Worm (Caenorhabditis elegans) whole organism, mixed stage, embryonic: ENCODE measurements around the gene C27D6.15.

Source experiments
- M03D4.4 ChIP-seq: sonication (generic microtip); optimal IDR thresholded peaks from 2 replicates; lab custom pipeline; 2017; ENCODE audit warnings: mild to moderate bottlenecking, missing genetic modification characterization, missing compliant biosample characterization
- bed-3 ChIP-seq: fragments of 200-800 bp; sonication (Bioruptor generic); optimal IDR thresholded peaks from 3 replicates; lab custom pipeline; 2018; ENCODE audit warnings: mild to moderate bottlenecking, missing genetic modification characterization, moderate library complexity, missing compliant biosample characterization
- blmp-1 ChIP-seq: fragments of 150-350 bp; optimal IDR thresholded peaks from 2 replicates; lab custom pipeline; 2014; ENCODE audit warnings: missing biosample characterization, missing genetic modification characterization
- ceh-39 ChIP-seq: fragments of 150-350 bp; optimal IDR thresholded peaks from 2 replicates; lab custom pipeline; 2014; ENCODE audit warnings: missing biosample characterization, missing genetic modification characterization
- ceh-43 ChIP-seq: fragments of 200-800 bp; sonication (Bioruptor generic); optimal IDR thresholded peaks from 2 replicates; lab custom pipeline; 2018; ENCODE audit warnings: mild to moderate bottlenecking, missing genetic modification characterization, moderate library complexity, missing compliant biosample characterization
- ces-1 ChIP-seq: fragments of 150-350 bp; optimal IDR thresholded peaks from 2 replicates; lab custom pipeline; 2014; ENCODE audit warnings: missing biosample characterization, missing genetic modification reagents, missing genetic modification characterization
- cnd-1 ChIP-seq: fragments of 200-800 bp; sonication (Bioruptor generic); optimal IDR thresholded peaks from 2 replicates; lab custom pipeline; 2018; ENCODE audit warnings: mild to moderate bottlenecking, missing genetic modification characterization, missing compliant biosample characterization
- drap-1 ChIP-seq: fragments of 200-800 bp; sonication (Bioruptor generic); optimal IDR thresholded peaks from 3 replicates; lab custom pipeline; 2018; ENCODE audit warnings: mild to moderate bottlenecking, missing genetic modification characterization, missing compliant biosample characterization
- elt-1 ChIP-seq: sonication (generic microtip); optimal IDR thresholded peaks from 2 replicates; lab custom pipeline; 2017; ENCODE audit warnings: missing genetic modification characterization, mild to moderate bottlenecking, missing compliant biosample characterization, antibody characterized with exemption, moderate library complexity, borderline replicate concordance; ENCODE audit not compliant: insufficient read depth
- elt-3 ChIP-seq: fragments of 150-350 bp; optimal IDR thresholded peaks from 2 replicates; lab custom pipeline; 2014; ENCODE audit warnings: missing biosample characterization, missing genetic modification characterization
- flh-1 ChIP-seq: fragments of 200-800 bp; sonication (Bioruptor generic); optimal IDR thresholded peaks from 2 replicates; lab custom pipeline; 2018; ENCODE audit warnings: mild to moderate bottlenecking, missing genetic modification characterization, moderate library complexity, missing compliant biosample characterization
- ham-2 ChIP-seq: fragments of 200-800 bp; sonication (Bioruptor generic); optimal IDR thresholded peaks from 2 replicates; lab custom pipeline; 2018; ENCODE audit warnings: mild to moderate bottlenecking, missing genetic modification characterization, missing compliant biosample characterization
- hlh-1 ChIP-seq: fragments of 150-350 bp; optimal IDR thresholded peaks from 2 replicates; lab custom pipeline; 2014; ENCODE audit warnings: missing biosample characterization, missing genetic modification reagents, missing genetic modification characterization
- lin-13 ChIP-seq: fragments of 150-350 bp; optimal IDR thresholded peaks from 2 replicates; lab custom pipeline; 2014; ENCODE audit warnings: missing biosample characterization, missing genetic modification characterization
- lin-32 ChIP-seq: fragments of 200-800 bp; sonication (Bioruptor generic); optimal IDR thresholded peaks from 2 replicates; lab custom pipeline; 2018; ENCODE audit warnings: mild to moderate bottlenecking, missing genetic modification characterization, missing compliant biosample characterization
- lsy-2 ChIP-seq: fragments of 150-350 bp; optimal IDR thresholded peaks from 2 replicates; lab custom pipeline; 2014; ENCODE audit warnings: missing biosample characterization, missing genetic modification characterization
- mab-5 ChIP-seq: fragments of 150-350 bp; optimal IDR thresholded peaks from 2 replicates; lab custom pipeline; 2014; ENCODE audit warnings: missing biosample characterization, missing genetic modification characterization
- mep-1 ChIP-seq: fragments of 150-350 bp; optimal IDR thresholded peaks from 2 replicates; lab custom pipeline; 2017; ENCODE audit warnings: missing biosample characterization, missing genetic modification reagents, missing genetic modification characterization, inconsistent platforms
- mls-2 ChIP-seq: sonication (generic microtip); optimal IDR thresholded peaks from 2 replicates; lab custom pipeline; 2016; ENCODE audit warnings: mild to moderate bottlenecking, missing genetic modification characterization, moderate library complexity, missing compliant biosample characterization
- nhr-12 ChIP-seq: fragments of 150-350 bp; optimal IDR thresholded peaks from 2 replicates; lab custom pipeline; 2014; ENCODE audit warnings: missing biosample characterization, missing genetic modification characterization
- nhr-2 ChIP-seq: fragments of 150-350 bp; optimal IDR thresholded peaks from 2 replicates; lab custom pipeline; 2014; ENCODE audit warnings: missing biosample characterization, missing genetic modification characterization
- nhr-237 ChIP-seq: fragments of 150-350 bp; optimal IDR thresholded peaks from 2 replicates; lab custom pipeline; 2014; ENCODE audit warnings: missing biosample characterization, missing genetic modification characterization
- nhr-28 ChIP-seq: fragments of 150-350 bp; optimal IDR thresholded peaks from 2 replicates; lab custom pipeline; 2014; ENCODE audit warnings: missing biosample characterization, missing genetic modification characterization
- nhr-76 ChIP-seq: sonication (generic microtip); optimal IDR thresholded peaks from 2 replicates; lab custom pipeline; 2017; ENCODE audit warnings: missing biosample characterization, missing genetic modification characterization
- pha-4 ChIP-seq: fragments of 150-350 bp; optimal IDR thresholded peaks from 2 replicates; lab custom pipeline; 2018; ENCODE audit warnings: missing biosample characterization, missing genetic modification reagents, missing genetic modification characterization
- sem-2 ChIP-seq: fragments of 200-800 bp; sonication (Bioruptor generic); optimal IDR thresholded peaks from 2 replicates; lab custom pipeline; 2018; ENCODE audit warnings: mild to moderate bottlenecking, missing genetic modification characterization, missing compliant biosample characterization
- snpc-4 ChIP-seq: fragments of 150-350 bp; optimal IDR thresholded peaks from 2 replicates; lab custom pipeline; 2014; ENCODE audit warnings: missing biosample characterization, missing genetic modification characterization
- tbx-8 ChIP-seq: fragments of 200-800 bp; sonication (Bioruptor generic); optimal IDR thresholded peaks from 2 replicates; lab custom pipeline; 2018; ENCODE audit warnings: mild to moderate bottlenecking, missing genetic modification characterization, moderate library complexity, missing compliant biosample characterization
- unc-120 ChIP-seq: sonication (generic microtip); optimal IDR thresholded peaks from 2 replicates; lab custom pipeline; 2017; ENCODE audit warnings: missing genetic modification characterization, missing compliant biosample characterization; ENCODE audit not compliant: poor library complexity, severe bottlenecking
- unc-39 ChIP-seq: fragments of 150-350 bp; optimal IDR thresholded peaks from 2 replicates; lab custom pipeline; 2014; ENCODE audit warnings: missing biosample characterization, missing genetic modification characterization
- unc-62 ChIP-seq: fragments of 150-350 bp; optimal IDR thresholded peaks from 2 replicates; lab custom pipeline; 2014; ENCODE audit warnings: missing biosample characterization, missing genetic modification reagents, missing genetic modification characterization
- zip-8 ChIP-seq: fragments of 150-350 bp; optimal IDR thresholded peaks from 2 replicates; lab custom pipeline; 2014; ENCODE audit warnings: missing biosample characterization, missing genetic modification characterization
- ztf-11 ChIP-seq: fragments of 150-350 bp; optimal IDR thresholded peaks from 2 replicates; lab custom pipeline; 2014; ENCODE audit warnings: missing biosample characterization, missing genetic modification characterization

C27D6.15 gene

ce11 chrII:5183207-5183606 is 11.5 kb downstream of the C27D6.15 start:
- TF ChIP-seq blmp-1 (tag; lab: Kevin White, UChicago) (no peak), M03D4.4 (tag; lab: Kevin White, UChicago) (no peak), zip-8 (tag; lab: Kevin White, UChicago) (no peak), hlh-1 (tag; lab: Kevin White, UChicago) (no peak), bed-3 (GFP tag; lab: Kevin White, UChicago) (no peak), sem-2 (no peak), unc-62 (no peak), elt-1 (no peak), mep-1 (tag; lab: Kevin White, UChicago) (no peak), lsy-2 (tag; lab: Kevin White, UChicago) (no peak), nhr-2 (tag; lab: Kevin White, UChicago) (no peak), ztf-11 (tag; lab: Kevin White, UChicago) (no peak), unc-39 (tag; lab: Kevin White, UChicago) (no peak), ceh-39 (no peak), nhr-12 (tag; lab: Kevin White, UChicago) (no peak), ceh-43 (GFP tag; lab: Kevin White, UChicago) (no peak), nhr-76 (no peak), flh-1 (no peak), nhr-237 (tag; lab: Kevin White, UChicago) (no peak), cnd-1 (tag; lab: Kevin White, UChicago) (no peak)

- TF ChIP-seq lin-32 (GFP tag; lab: Kevin White, UChicago): no peak
- TF ChIP-seq zip-8 (tag; lab: Kevin White, UChicago): no peak
- TF ChIP-seq blmp-1 (tag; lab: Kevin White, UChicago): no peak
- no peak for TF ChIP-seq unc-62
- no peak for TF ChIP-seq pha-4
- no peak for TF ChIP-seq unc-120 (tag; lab: Kevin White, UChicago)
- TF ChIP-seq elt-3 (tag; lab: Kevin White, UChicago): no peak
- TF ChIP-seq drap-1: no peak
- TF ChIP-seq ham-2 (GFP tag; lab: Kevin White, UChicago): no peak
- no peak for TF ChIP-seq ces-1 (GFP tag; lab: Kevin White, UChicago)
- TF ChIP-seq hlh-1 (tag; lab: Kevin White, UChicago): no peak
- TF ChIP-seq nhr-2 (tag; lab: Kevin White, UChicago): no peak
- TF ChIP-seq nhr-76: no peak
- TF ChIP-seq snpc-4 (tag; lab: Kevin White, UChicago): no peak
- TF ChIP-seq lin-13: no peak
- no peak for TF ChIP-seq ceh-43 (GFP tag; lab: Kevin White, UChicago)
- no peak for TF ChIP-seq nhr-28 (tag; lab: Kevin White, UChicago)
These were observed 13.2 kb downstream of the C27D6.15 start for ce11 chrII:5184661-5185545.

ce11 chrII:5185955-5186539 is 14.3 kb downstream of the C27D6.15 start:
- TF ChIP-seq lin-32 (GFP tag; lab: Kevin White, UChicago): no peak

- TF ChIP-seq M03D4.4 (tag; lab: Kevin White, UChicago): no peak
- TF ChIP-seq nhr-237 (tag; lab: Kevin White, UChicago): no peak
- TF ChIP-seq nhr-76: no peak
- TF ChIP-seq mep-1 (tag; lab: Kevin White, UChicago): no peak
- TF ChIP-seq mls-2 (tag; lab: Kevin White, UChicago): no peak
- no peak for TF ChIP-seq ztf-11 (tag; lab: Kevin White, UChicago)
- no peak for TF ChIP-seq flh-1
- TF ChIP-seq mab-5 (tag; lab: Kevin White, UChicago): no peak
- TF ChIP-seq unc-120 (tag; lab: Kevin White, UChicago): no peak
- TF ChIP-seq sem-2: no peak
- no peak for TF ChIP-seq nhr-12 (tag; lab: Kevin White, UChicago)
- TF ChIP-seq lin-32 (GFP tag; lab: Kevin White, UChicago): no peak
- no peak for TF ChIP-seq lsy-2 (tag; lab: Kevin White, UChicago)
- no peak for TF ChIP-seq unc-62
- TF ChIP-seq lin-13: no peak
- no peak for TF ChIP-seq cnd-1 (tag; lab: Kevin White, UChicago)
- no peak for TF ChIP-seq blmp-1 (tag; lab: Kevin White, UChicago)
- TF ChIP-seq ceh-43 (GFP tag; lab: Kevin White, UChicago): no peak
- TF ChIP-seq unc-39 (tag; lab: Kevin White, UChicago): no peak
- TF ChIP-seq tbx-8 (GFP tag; lab: Kevin White, UChicago): no peak
These were observed 15.2 kb downstream of the C27D6.15 start for ce11 chrII:5186870-5187269.
